Fruit fly (Drosophila melanogaster): ENCODE data around the gene dac.

Gene dac

DNA sequence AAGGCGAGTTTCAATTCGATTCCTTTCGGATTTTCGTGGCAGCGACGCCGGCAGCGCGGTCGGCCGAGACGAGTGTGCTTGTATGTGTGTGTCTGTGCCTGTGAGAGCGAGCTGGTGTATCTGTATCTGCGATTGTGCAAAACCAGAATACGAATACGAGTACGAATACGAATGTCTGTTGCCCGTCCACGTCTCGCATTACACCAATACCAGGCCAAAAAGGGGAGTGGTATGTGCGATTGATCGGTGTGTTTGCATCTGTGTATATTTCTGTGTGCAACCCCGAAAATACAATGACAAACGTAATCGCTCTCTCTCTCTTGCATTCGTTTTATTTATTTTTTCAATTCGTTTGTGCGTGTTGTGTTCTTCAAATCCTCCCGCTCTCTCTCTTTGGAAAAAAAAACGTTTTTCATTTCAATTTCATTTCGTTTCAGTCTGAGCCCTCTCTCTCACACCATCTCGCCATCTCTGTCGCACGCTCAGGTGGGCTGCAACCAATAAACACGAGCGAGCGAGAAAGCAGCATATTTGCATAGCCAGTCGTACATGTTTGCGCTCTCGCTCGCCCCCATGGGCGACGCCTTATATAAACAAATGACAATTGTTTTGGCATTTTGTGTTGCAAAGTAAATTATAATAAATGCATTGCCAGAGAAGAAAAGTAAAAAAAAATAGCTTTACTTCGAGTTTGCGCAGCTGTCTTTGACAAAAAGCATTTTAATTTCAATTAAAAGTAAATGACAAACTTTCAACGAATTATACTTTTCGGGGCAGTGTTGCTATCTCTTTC is 399 bp upstream of the dac start (continued):
- no peak for TF ChIP-seq az2 (GFP tag; optimal IDR thresholded peaks at IDR 0.05)
- no peak for TF ChIP-seq CG12104 (GFP tag; optimal IDR thresholded peaks at IDR 0.05)
- no peak for TF ChIP-seq usp (GFP tag; optimal IDR thresholded peaks at IDR 0.05)
- TF ChIP-seq tgo (GFP tag; IDR thresholded peaks at IDR 0.05), result 0 out of 3 replicates have a peak, but pooled peaks have one; percentile 24
- no peak for TF ChIP-seq grn (GFP tag; optimal IDR thresholded peaks at IDR 0.05)
- TF ChIP-seq E2f1 (GFP tag; IDR thresholded peaks at IDR 0.05), result 0 out of 2 replicates have a peak, but pooled peaks have one; percentile 13
- TF ChIP-seq CG12071 (GFP tag; optimal IDR thresholded peaks at IDR 0.05), result peak; percentile 31
- peak; percentile 33 for TF ChIP-seq pum (GFP tag; optimal IDR thresholded peaks at IDR 0.05)
- no peak for TF ChIP-seq CG34224 (GFP tag; IDR thresholded peaks at IDR 0.05; ENCODE audit: partially characterized antibody)
- TF ChIP-seq CG8944 (GFP tag; optimal IDR thresholded peaks at IDR 0.05), result no peak
- TF ChIP-seq fd64A (GFP tag; optimal IDR thresholded peaks at IDR 0.05), result no peak
- TF ChIP-seq Spps (tag; optimal IDR thresholded peaks at IDR 0.05), result peak; percentile 21
- TF ChIP-seq hkb (optimal IDR thresholded peaks at IDR 0.05), result peak; percentile 9
- TF ChIP-seq hkb (GFP tag; IDR thresholded peaks at IDR 0.05), result 0 out of 2 replicates have a peak, but pooled peaks have one; percentile 25
- peak; percentile 20 for TF ChIP-seq Meics (GFP tag; optimal IDR thresholded peaks at IDR 0.05)
- peak; percentile 33 for TF ChIP-seq CG9609 (GFP tag; optimal IDR thresholded peaks at IDR 0.05)
- no peak for TF ChIP-seq sima (GFP tag; optimal IDR thresholded peaks at IDR 0.05)
- TF ChIP-seq CG8924 (tag; optimal IDR thresholded peaks at IDR 0.05), result peak; percentile 41
- no peak for TF ChIP-seq Mrtf (GFP tag; IDR thresholded peaks at IDR 0.05)
- TF ChIP-seq crc (GFP tag; optimal IDR thresholded peaks at IDR 0.05), result no peak
- TF ChIP-seq CG2678 (tag; optimal IDR thresholded peaks at IDR 0.05), result no peak
- no peak for TF ChIP-seq hb (GFP tag; IDR thresholded peaks at IDR 0.05; ENCODE audit: partially characterized antibody)
- peak; percentile 63 for TF ChIP-seq ATbp (GFP tag; optimal IDR thresholded peaks at IDR 0.05)
- TF ChIP-seq Bgb (GFP tag; IDR thresholded peaks at IDR 0.05; ENCODE audit: partially characterized antibody), result no peak
- no peak for TF ChIP-seq CG17186 (GFP tag; optimal IDR thresholded peaks at IDR 0.05)
- no peak for TF ChIP-seq nerfin-2 (GFP tag; IDR thresholded peaks at IDR 0.05; ENCODE audit: partially characterized antibody)
- 0 out of 2 replicates have a peak, but pooled peaks have one; percentile 19 for TF ChIP-seq rib (GFP tag; IDR thresholded peaks at IDR 0.05)
- no peak for TF ChIP-seq gsb (GFP tag; IDR thresholded peaks at IDR 0.05)
- TF ChIP-seq CG5953 (GFP tag; IDR thresholded peaks at IDR 0.05), result no peak; the same call in 1 of the 2 replicates
- no peak for TF ChIP-seq exex (tag; optimal IDR thresholded peaks at IDR 0.05)
- TF ChIP-seq schlank (tag; optimal IDR thresholded peaks at IDR 0.05), result no peak
- no peak for TF ChIP-seq sisA (GFP tag; IDR thresholded peaks at IDR 0.05)
- no peak for TF ChIP-seq eve (GFP tag; optimal IDR thresholded peaks at IDR 0.05)
- no peak for TF ChIP-seq CG2889 (GFP tag; IDR thresholded peaks at IDR 0.05)
- no peak for TF ChIP-seq D19B (GFP tag; optimal IDR thresholded peaks at IDR 0.05)
- no peak for TF ChIP-seq bbx (GFP tag; IDR thresholded peaks at IDR 0.05; ENCODE audit: partially characterized antibody)
- peak; percentile 58 for TF ChIP-seq btn (GFP tag; optimal IDR thresholded peaks at IDR 0.05)
- no peak for TF ChIP-seq Hsf (GFP tag; optimal IDR thresholded peaks at IDR 0.05)
- 0 out of 3 replicates have a peak, but pooled peaks have one; percentile 37 for TF ChIP-seq H15 (GFP tag; IDR thresholded peaks at IDR 0.05)
- TF ChIP-seq CG12744 (GFP tag; optimal IDR thresholded peaks at IDR 0.05), result peak; percentile 52
- TF ChIP-seq Mes4 (GFP tag; optimal IDR thresholded peaks at IDR 0.05), result no peak
- no peak for TF ChIP-seq CG12299 (tag; optimal IDR thresholded peaks at IDR 0.05)
- TF ChIP-seq CG6813 (GFP tag; optimal IDR thresholded peaks at IDR 0.05), result peak; percentile 48
- TF ChIP-seq CG17359 (tag; optimal IDR thresholded peaks at IDR 0.05), result peak; percentile 17
- TF ChIP-seq ttk (GFP tag; IDR thresholded peaks at IDR 0.05), result no peak
- TF ChIP-seq Hey (tag; optimal IDR thresholded peaks at IDR 0.05), result peak; percentile 9
- no peak for TF ChIP-seq Drgx (GFP tag; IDR thresholded peaks at IDR 0.05)
- no peak for TF ChIP-seq CG9437 (GFP tag; optimal IDR thresholded peaks at IDR 0.05)
- TF ChIP-seq chif (GFP tag; optimal IDR thresholded peaks at IDR 0.05), result peak; percentile 35 to 38
- no peak for TF ChIP-seq B-H2 (GFP tag; optimal IDR thresholded peaks at IDR 0.05)

All from whole organism, embryonic.